Worm (Caenorhabditis elegans): ENCODE measurements around the gene trpp-9.
A peak's percentile ranks its signal among the peaks of the same experiment; 100 is the strongest.

Gene trpp-9

DNA sequence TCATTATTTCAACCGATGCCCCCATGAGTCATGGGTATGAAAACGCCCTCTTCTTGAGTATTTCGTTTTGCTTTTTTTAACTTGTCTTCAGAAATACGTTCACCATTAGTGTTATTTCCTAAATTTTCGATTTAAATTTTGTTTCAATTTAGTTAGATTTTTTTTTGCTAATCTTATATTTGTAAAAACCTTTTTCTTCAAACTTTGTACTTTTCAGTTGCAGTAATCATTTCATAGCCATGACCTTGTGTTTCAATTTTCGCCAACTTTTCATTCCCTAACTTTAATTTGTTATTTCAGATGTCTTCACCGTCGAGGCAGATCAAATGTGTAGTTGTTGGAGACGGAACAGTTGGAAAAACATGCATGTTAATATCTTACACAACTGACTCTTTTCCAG, 15.4 kb upstream of the trpp-9 start, which contains the start of gene mig-2:
mig-2 (plus strand) TSS at position 301 of the 400 bp plus-strand sequence.
- no peak for TF ChIP-seq tag-97 (GFP tag; IDR thresholded peaks at IDR 0.05)
- no peak for TF ChIP-seq ama-1 (optimal IDR thresholded peaks at IDR 0.05)
- no peak for TF ChIP-seq lin-13 (GFP tag; optimal IDR thresholded peaks at IDR 0.05)
- no peak for TF ChIP-seq daf-16 (GFP tag; optimal IDR thresholded peaks at IDR 0.05)
- no peak for TF ChIP-seq daf-16 (tag; optimal IDR thresholded peaks at IDR 0.05)
- TF ChIP-seq sdz-12 (GFP tag; optimal IDR thresholded peaks at IDR 0.05): no peak
- TF ChIP-seq nhr-102 (tag; optimal IDR thresholded peaks at IDR 0.05): no peak
- TF ChIP-seq nhr-77 (tag; optimal IDR thresholded peaks at IDR 0.05): no peak
- TF ChIP-seq lin-15B (tag; optimal IDR thresholded peaks at IDR 0.05): no peak
- no peak for TF ChIP-seq aha-1 (tag)
- no peak for TF ChIP-seq ceh-28 (tag; optimal IDR thresholded peaks at IDR 0.05)
- TF ChIP-seq nhr-76 (tag; optimal IDR thresholded peaks at IDR 0.05): no peak
- no peak for TF ChIP-seq F37D6.2 (tag; optimal IDR thresholded peaks at IDR 0.05)
- no peak for TF ChIP-seq tra-1 (GFP tag; IDR thresholded peaks at IDR 0.05)
- no peak for TF ChIP-seq madf-9 (GFP tag; conservative IDR thresholded peaks at IDR 0.05)
- no peak for TF ChIP-seq lim-7 (GFP tag; IDR thresholded peaks at IDR 0.05)

DNA sequence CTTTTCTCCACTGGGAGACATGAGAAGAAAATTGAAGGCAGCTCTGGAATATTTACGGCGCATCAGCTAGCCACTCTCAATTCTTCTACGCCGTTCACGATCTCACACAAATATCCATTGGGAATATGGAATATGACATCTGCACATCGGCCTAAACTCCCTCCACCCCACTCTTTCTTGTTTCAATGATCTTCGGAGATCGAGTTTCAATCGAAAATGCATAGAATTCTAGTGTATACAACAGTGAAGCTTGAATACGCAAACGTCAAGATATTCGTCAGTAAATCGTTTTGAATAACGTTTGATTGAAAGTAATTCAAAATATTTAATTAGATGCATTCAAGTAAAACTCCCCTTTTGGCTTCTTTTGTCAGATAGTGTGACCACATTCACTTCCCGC, 11.9 kb upstream of the trpp-9 start:
- TF ChIP-seq zip-2 (tag; optimal IDR thresholded peaks at IDR 0.05) (no peak), lin-1 (GFP tag; IDR thresholded peaks at IDR 0.05) (no peak), ZK546.5 (tag; optimal IDR thresholded peaks at IDR 0.05) (no peak), duxl-1 (tag; optimal IDR thresholded peaks at IDR 0.05; ENCODE audit: poor library complexity) (no peak), F49E8.2 (tag; optimal IDR thresholded peaks at IDR 0.05; ENCODE audit: borderline replicate concordance) (no peak), ceh-44 (GFP tag; IDR thresholded peaks at IDR 0.05) (no peak), snpc-1.2 (GFP tag; IDR thresholded peaks at IDR 0.05) (no peak), ZK337.2 (GFP tag; IDR thresholded peaks at IDR 0.05) (no peak), ama-1 (optimal IDR thresholded peaks at IDR 0.05) (no peak), nhr-6 (tag; optimal IDR thresholded peaks at IDR 0.05) (no peak), unc-62 (GFP tag; optimal IDR thresholded peaks at IDR 0.05 in 1 of 2) (peak in 1 of 2 experiments; percentile 74), unc-62 (tag; optimal IDR thresholded peaks at IDR 0.05) (no peak), tag-97 (GFP tag; IDR thresholded peaks at IDR 0.05) (peak; percentile 83; the same call in 1 of the 2 replicates), mep-1 (tag; optimal IDR thresholded peaks at IDR 0.05) (no peak), F26F4.8 (GFP tag; conservative IDR thresholded peaks at IDR 0.05) (no peak), sdz-12 (GFP tag; optimal IDR thresholded peaks at IDR 0.05) (no peak), set-16 (GFP tag; IDR thresholded peaks at IDR 0.05) (no peak), aha-1 (tag) (peak; percentile 85), nhr-77 (tag; optimal IDR thresholded peaks at IDR 0.05) (no peak), ceh-32 (tag; optimal IDR thresholded peaks at IDR 0.05; ENCODE audit: poor library complexity) (no peak), dpl-1 (GFP tag; optimal IDR thresholded peaks at IDR 0.05) (no peak), egl-27 (tag; optimal IDR thresholded peaks at IDR 0.05) (no peak)

ce11 chrX:11552879-11553278, 10.8 kb upstream of the trpp-9 start:
- TF ChIP-seq lin-15B (tag; optimal IDR thresholded peaks at IDR 0.05) (no peak), aha-1 (tag) (peak; percentile 35), nhr-41 (GFP tag; IDR thresholded peaks at IDR 0.05) (no peak), dpl-1 (GFP tag; optimal IDR thresholded peaks at IDR 0.05) (no peak), aly-2 (tag; optimal IDR thresholded peaks at IDR 0.05) (no peak), lsy-2 (tag; optimal IDR thresholded peaks at IDR 0.05) (peak in 1 of 2 experiments; percentile 6), fkh-10 (GFP tag; optimal IDR thresholded peaks at IDR 0.05) (peak; percentile 15), unc-62 (GFP tag; optimal IDR thresholded peaks at IDR 0.05 in 1 of 2) (peak in 1 of 2 experiments; percentile 65), unc-62 (tag; optimal IDR thresholded peaks at IDR 0.05) (no peak), nhr-76 (tag; optimal IDR thresholded peaks at IDR 0.05) (no peak)

- TF ChIP-seq madf-9 (GFP tag; conservative IDR thresholded peaks at IDR 0.05) (no peak), lin-29 (GFP tag; IDR thresholded peaks at IDR 0.05) (no peak), snpc-1.2 (GFP tag; IDR thresholded peaks at IDR 0.05) (no peak), fkh-10 (GFP tag; optimal IDR thresholded peaks at IDR 0.05) (peak; percentile 4), dmd-6 (GFP tag; IDR thresholded peaks at IDR 0.05) (peak; percentile 62), mes-2 (tag; optimal IDR thresholded peaks at IDR 0.05; ENCODE audit: poor library complexity, severe bottlenecking) (peak; percentile 25), egl-43 (GFP tag; IDR thresholded peaks at IDR 0.05) (no peak), nhr-6 (tag; optimal IDR thresholded peaks at IDR 0.05) (no peak), unc-62 (GFP tag; optimal IDR thresholded peaks at IDR 0.05 in 1 of 2) (peak in 1 of 2 experiments; percentile 14), unc-62 (tag; optimal IDR thresholded peaks at IDR 0.05) (no peak), madf-5 (GFP tag; IDR thresholded peaks at IDR 0.05) (no peak), zip-11 (GFP tag; IDR thresholded peaks at IDR 0.05) (no peak), lin-13 (GFP tag; optimal IDR thresholded peaks at IDR 0.05) (no peak), nhr-102 (tag; optimal IDR thresholded peaks at IDR 0.05) (no peak), F37D6.2 (tag; optimal IDR thresholded peaks at IDR 0.05) (no peak), nhr-10 (tag; optimal IDR thresholded peaks at IDR 0.05) (no peak), gei-8 (GFP tag; optimal IDR thresholded peaks at IDR 0.05) (no peak), ztf-7 (tag; optimal IDR thresholded peaks at IDR 0.05) (no peak), nhr-11 (tag; optimal IDR thresholded peaks at IDR 0.05) (no peak)
Measured at ce11 chrX:11554522-11554921, 9.2 kb upstream of the trpp-9 start.
